Fruit fly (Drosophila melanogaster): Measurements from ENCODE around the gene CG7860.
A peak's percentile ranks its signal among the peaks of the same experiment; 100 is the strongest.

Gene CG7860

DNA sequence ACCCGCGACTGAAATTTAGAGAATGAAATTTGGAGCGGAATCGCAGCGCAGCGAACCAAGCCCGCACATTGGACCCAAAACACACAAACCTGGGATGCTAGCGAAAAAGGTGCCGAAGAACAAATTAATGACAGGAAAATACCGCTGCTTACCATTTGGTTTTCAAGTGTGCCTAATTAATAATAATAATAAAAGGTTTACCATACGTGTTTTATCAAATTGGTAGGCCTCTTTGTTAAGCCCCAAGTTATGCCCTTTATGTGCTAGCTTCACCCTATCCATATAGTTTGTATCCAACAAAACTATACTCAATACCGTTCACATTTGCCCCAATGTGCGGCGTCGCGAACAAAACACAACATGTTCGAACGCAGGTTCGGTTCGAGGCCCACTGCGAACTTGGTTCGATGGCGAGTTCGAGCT lies 14.5 kb upstream of the CG7860 start, which contains the start of gene Ac13E:
Gene Ac13E (minus strand): TSS at position 23 of the 423 bp plus-strand sequence.
- peak; percentile 22 for TF ChIP-seq EcR (GFP tag; optimal IDR thresholded peaks at IDR 0.05)
- peak; percentile 95 for TF ChIP-seq Snoo (tag; optimal IDR thresholded peaks at IDR 0.05)
- peak; percentile 68 for TF ChIP-seq gl (tag; optimal IDR thresholded peaks at IDR 0.05)
- peak; percentile 94 for TF ChIP-seq Pif1A (GFP tag; optimal IDR thresholded peaks at IDR 0.05)
- peak; percentile 92 for TF ChIP-seq CG8159 (tag; optimal IDR thresholded peaks at IDR 0.05)
- TF ChIP-seq CG14655 (GFP tag; optimal IDR thresholded peaks at IDR 0.05): peak; percentile 93
- peak; percentile 53; the same call in 1 of the 2 replicates for TF ChIP-seq CG10348 (GFP tag; IDR thresholded peaks at IDR 0.05)
- peak; percentile 86 for TF ChIP-seq CG34367 (tag; optimal IDR thresholded peaks at IDR 0.05)
- TF ChIP-seq Ets98B (GFP tag; IDR thresholded peaks at IDR 0.05): peak; percentile 84
- peak; percentile 89 for TF ChIP-seq CG15710 (tag; optimal IDR thresholded peaks at IDR 0.05)
- TF ChIP-seq Pif1B (GFP tag; optimal IDR thresholded peaks at IDR 0.05): peak; percentile 89
- TF ChIP-seq CG17806 (tag; optimal IDR thresholded peaks at IDR 0.05): peak; percentile 82
- peak; percentile 92 for TF ChIP-seq fd96Ca (GFP tag; IDR thresholded peaks at IDR 0.05)
- TF ChIP-seq CG12605 (GFP tag; IDR thresholded peaks at IDR 0.05): peak; percentile 66; the same call in 1 of the 2 replicates
- peak; percentile 72 for TF ChIP-seq D1 (tag; optimal IDR thresholded peaks at IDR 0.05)
- peak; percentile 70 for TF ChIP-seq rn (GFP tag; IDR thresholded peaks at IDR 0.05)
- peak; percentile 86 for TF ChIP-seq CG9948 (tag; optimal IDR thresholded peaks at IDR 0.05)
- TF ChIP-seq CG13204 (GFP tag; optimal IDR thresholded peaks at IDR 0.05): peak; percentile 79
- peak; percentile 90 for TF ChIP-seq CG4496 (GFP tag; IDR thresholded peaks at IDR 0.05)
- TF ChIP-seq CG8301 (tag; optimal IDR thresholded peaks at IDR 0.05): peak; percentile 90
- TF ChIP-seq CG32121 (GFP tag; IDR thresholded peaks at IDR 0.05): peak; percentile 91

dm6 chrX:15555945-15556344 lies 12.8 kb upstream of the CG7860 start, which contains the start of gene CG42300:
TSS of gene CG42300 (minus strand) at chrX:15556045.
- TF ChIP-seq Pif1B (GFP tag; optimal IDR thresholded peaks at IDR 0.05) (no peak), CG14655 (GFP tag; optimal IDR thresholded peaks at IDR 0.05) (no peak), CG8301 (tag; optimal IDR thresholded peaks at IDR 0.05) (no peak), rn (GFP tag; IDR thresholded peaks at IDR 0.05) (no peak), gl (tag; optimal IDR thresholded peaks at IDR 0.05) (no peak), CG9948 (tag; optimal IDR thresholded peaks at IDR 0.05) (no peak), Pif1A (GFP tag; optimal IDR thresholded peaks at IDR 0.05) (no peak), CG17806 (tag; optimal IDR thresholded peaks at IDR 0.05) (no peak), CG4496 (GFP tag; IDR thresholded peaks at IDR 0.05) (no peak), D1 (tag; optimal IDR thresholded peaks at IDR 0.05) (no peak), Ets98B (GFP tag; IDR thresholded peaks at IDR 0.05) (no peak), EcR (GFP tag; optimal IDR thresholded peaks at IDR 0.05) (no peak), CG32121 (GFP tag; IDR thresholded peaks at IDR 0.05) (no peak), CG13204 (GFP tag; optimal IDR thresholded peaks at IDR 0.05) (no peak), CG10348 (GFP tag; IDR thresholded peaks at IDR 0.05) (no peak), fd96Ca (GFP tag; IDR thresholded peaks at IDR 0.05) (no peak), CG34367 (tag; optimal IDR thresholded peaks at IDR 0.05) (no peak), CG12605 (GFP tag; IDR thresholded peaks at IDR 0.05) (no peak), CG15710 (tag; optimal IDR thresholded peaks at IDR 0.05) (no peak), CG8159 (tag; optimal IDR thresholded peaks at IDR 0.05) (no peak)

DNA sequence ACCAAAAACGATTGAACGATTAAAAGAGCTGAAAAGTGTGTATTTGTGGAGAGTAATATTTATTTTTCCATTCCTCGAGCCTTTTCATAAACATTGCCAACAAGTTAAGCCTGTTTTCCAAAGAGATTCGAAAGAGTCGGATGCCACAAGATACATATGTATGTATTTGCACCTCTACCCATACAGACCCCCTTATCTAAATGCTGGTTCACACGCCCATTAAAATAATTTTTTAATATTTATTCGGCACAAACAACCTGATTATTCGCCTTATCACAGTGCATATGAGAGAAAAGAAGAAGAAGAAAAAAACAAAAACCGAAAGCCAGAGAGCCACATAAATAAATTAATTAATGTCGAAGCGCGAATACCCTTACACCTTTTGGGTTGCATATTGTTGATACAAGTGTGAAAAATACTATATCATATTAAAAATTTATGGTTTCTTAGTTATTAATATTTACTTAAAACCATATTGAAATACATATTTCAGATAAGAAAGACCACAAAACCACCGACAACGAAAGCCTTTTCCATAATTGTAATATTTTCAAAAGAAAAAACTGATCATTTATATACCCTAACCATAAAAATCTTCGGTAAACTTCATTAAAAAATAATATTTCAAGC lies 325 bp upstream of the CG7860 start:
- TF ChIP-seq Snoo (tag; optimal IDR thresholded peaks at IDR 0.05) (no peak), Pif1B (GFP tag; optimal IDR thresholded peaks at IDR 0.05) (peak; percentile 8), Pif1A (GFP tag; optimal IDR thresholded peaks at IDR 0.05) (peak; percentile 6), EcR (GFP tag; optimal IDR thresholded peaks at IDR 0.05) (peak; percentile 13)

DNA sequence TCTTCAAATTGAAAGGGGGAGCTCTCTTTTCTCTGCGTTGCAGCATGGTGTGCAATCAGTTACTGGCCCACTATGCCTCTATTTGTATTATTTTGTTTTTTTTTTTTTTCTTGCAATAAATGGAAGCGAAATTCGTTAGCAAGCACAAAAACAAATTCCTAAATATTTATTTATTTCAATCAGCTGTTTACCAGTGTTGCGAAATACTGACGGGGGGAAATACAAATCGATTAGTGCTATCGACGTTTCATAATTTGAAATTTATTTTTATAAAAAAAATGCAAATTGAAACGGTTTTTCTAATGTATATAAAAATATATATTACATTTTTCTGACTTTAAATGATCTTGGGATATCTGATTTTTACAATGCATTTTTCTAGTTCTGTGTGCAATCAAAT lies 3.1 kb downstream of the CG7860 start, which contains the start of gene CG15643:
Gene CG15643 (minus strand): TSS at position 211 of the 400 bp plus-strand sequence.
- TF ChIP-seq CG32121 (GFP tag; IDR thresholded peaks at IDR 0.05): no peak
- no peak for TF ChIP-seq CG13204 (GFP tag; optimal IDR thresholded peaks at IDR 0.05)
- TF ChIP-seq CG14655 (GFP tag; optimal IDR thresholded peaks at IDR 0.05): no peak
- no peak for TF ChIP-seq D1 (tag; optimal IDR thresholded peaks at IDR 0.05)
- no peak for TF ChIP-seq CG12605 (GFP tag; IDR thresholded peaks at IDR 0.05)
- no peak for TF ChIP-seq Snoo (tag; optimal IDR thresholded peaks at IDR 0.05)
- no peak for TF ChIP-seq fd96Ca (GFP tag; IDR thresholded peaks at IDR 0.05)
- no peak for TF ChIP-seq CG34367 (tag; optimal IDR thresholded peaks at IDR 0.05)
- no peak for TF ChIP-seq gl (tag; optimal IDR thresholded peaks at IDR 0.05)
- TF ChIP-seq Ets98B (GFP tag; IDR thresholded peaks at IDR 0.05): no peak
- no peak for TF ChIP-seq Pif1A (GFP tag; optimal IDR thresholded peaks at IDR 0.05)

- TF ChIP-seq CG4496 (GFP tag; IDR thresholded peaks at IDR 0.05): 0 out of 3 replicates have a peak, but pooled peaks have one; percentile 28
- no peak for TF ChIP-seq rn (GFP tag; IDR thresholded peaks at IDR 0.05)
Observed at dm6 chrX:15574384-15574783, 5.6 kb downstream of the CG7860 start, which contains the start of gene CG9213. TSS of gene CG9213 (minus strand) at chrX:15574535.

- TF ChIP-seq rn (GFP tag; IDR thresholded peaks at IDR 0.05): no peak
- no peak for TF ChIP-seq CG14655 (GFP tag; optimal IDR thresholded peaks at IDR 0.05)
Observed at dm6 chrX:15575557-15575956, 6.8 kb downstream of the CG7860 start, which contains the start of gene CG42299. TSS of gene CG42299 (minus strand) at chrX:15575683.

All from whole organism, pupa.